Worm (Caenorhabditis elegans): ENCODE results near the gene K09E9.7.

K09E9.7 gene

ce11 chrX:15630790-15631204, 9.9 kb upstream of the K09E9.7 start:
- TF ChIP-seq mdl-1 (tag; optimal IDR thresholded peaks at IDR 0.05) (peak in 1 of 2 experiments; percentile 9), pag-3 (tag; optimal IDR thresholded peaks at IDR 0.05; ENCODE audit: borderline replicate concordance, insufficient read depth) (no peak), ets-5 (GFP tag; IDR thresholded peaks at IDR 0.05) (no peak), unc-98 (GFP tag; IDR thresholded peaks at IDR 0.05) (no peak), ceh-8 (GFP tag; optimal IDR thresholded peaks at IDR 0.05) (no peak), nhr-12 (tag; optimal IDR thresholded peaks at IDR 0.05) (no peak), nhr-71 (tag; optimal IDR thresholded peaks at IDR 0.05) (peak; percentile 65), rnt-1 (tag; optimal IDR thresholded peaks at IDR 0.05) (peak; percentile 43), lin-15B (tag; optimal IDR thresholded peaks at IDR 0.05) (no peak), ztf-4 (tag; optimal IDR thresholded peaks at IDR 0.05) (no peak), mab-9 (GFP tag; IDR thresholded peaks at IDR 0.05) (no peak), lin-14 (GFP tag; optimal IDR thresholded peaks at IDR 0.05) (peak; percentile 81), nhr-11 (tag; optimal IDR thresholded peaks at IDR 0.05) (no peak), lin-13 (GFP tag; optimal IDR thresholded peaks at IDR 0.05) (no peak), blmp-1 (tag; optimal IDR thresholded peaks at IDR 0.05) (peak; percentile 79), pax-3 (tag; optimal IDR thresholded peaks at IDR 0.05) (no peak), lin-39 (tag; optimal IDR thresholded peaks at IDR 0.05) (no peak), Y116A8C.19 (tag; optimal IDR thresholded peaks at IDR 0.05; ENCODE audit: borderline replicate concordance) (no peak), ama-1 (optimal IDR thresholded peaks at IDR 0.05) (no peak), irx-1 (tag; optimal IDR thresholded peaks at IDR 0.05) (no peak), unc-30 (tag; optimal IDR thresholded peaks at IDR 0.05) (no peak), ceh-63 (GFP tag; optimal IDR thresholded peaks at IDR 0.05) (no peak), dsc-1 (tag; optimal IDR thresholded peaks at IDR 0.05) (peak; percentile 19), skn-1 (tag; optimal IDR thresholded peaks at IDR 0.05) (peak; percentile 12), nhr-237 (tag; optimal IDR thresholded peaks at IDR 0.05) (no peak), efl-3 (GFP tag; optimal IDR thresholded peaks at IDR 0.05) (no peak), snpc-4 (tag; optimal IDR thresholded peaks at IDR 0.05) (no peak), C34B4.2 (tag; optimal IDR thresholded peaks at IDR 0.05) (no peak), egl-13 (tag; optimal IDR thresholded peaks at IDR 0.05) (no peak), unc-86 (tag; optimal IDR thresholded peaks at IDR 0.05) (no peak), zag-1 (tag; optimal IDR thresholded peaks at IDR 0.05) (no peak), tbx-2 (tag; optimal IDR thresholded peaks at IDR 0.05) (peak; percentile 7), swsn-7 (tag; optimal IDR thresholded peaks at IDR 0.05) (peak; percentile 6), ces-1 (GFP tag; optimal IDR thresholded peaks at IDR 0.05) (no peak), alr-1 (tag; optimal IDR thresholded peaks at IDR 0.05; ENCODE audit: borderline replicate concordance) (no peak), sox-4 (tag; optimal IDR thresholded peaks at IDR 0.05) (no peak), egl-27 (tag; optimal IDR thresholded peaks at IDR 0.05) (no peak), ceh-82 (tag; optimal IDR thresholded peaks at IDR 0.05) (peak in 2 of 3 experiments; percentile 45 to 69), nhr-85 (tag) (no peak), elt-2 (tag; optimal IDR thresholded peaks at IDR 0.05) (no peak), hlh-17 (GFP tag; optimal IDR thresholded peaks at IDR 0.05; ENCODE audit: borderline replicate concordance) (no peak), snu-23 (GFP tag; optimal IDR thresholded peaks at IDR 0.05) (peak; percentile 44), aly-2 (tag; optimal IDR thresholded peaks at IDR 0.05) (no peak), nhr-77 (tag; optimal IDR thresholded peaks at IDR 0.05) (no peak), fkh-4 (tag; optimal IDR thresholded peaks at IDR 0.05; ENCODE audit: borderline replicate concordance) (no peak), ceh-90 (tag; optimal IDR thresholded peaks at IDR 0.05) (no peak), grh-1 (GFP tag; IDR thresholded peaks at IDR 0.05) (no peak), lin-35 (GFP tag; optimal IDR thresholded peaks at IDR 0.05) (peak in 1 of 2 experiments; percentile 1), ztf-11 (tag; optimal IDR thresholded peaks at IDR 0.05) (no peak), nhr-19 (GFP tag; conservative IDR thresholded peaks at IDR 0.05) (no peak; the same call in 1 of the 2 replicates), fkh-8 (tag; optimal IDR thresholded peaks at IDR 0.05) (peak; percentile 27), aha-1 (tag; optimal IDR thresholded peaks at IDR 0.05) (no peak), nhr-20 (tag; optimal IDR thresholded peaks at IDR 0.05) (peak; percentile 23)

All from whole organism, L1 larva.